Fruit fly (Drosophila melanogaster): ENCODE data around the gene Ero1L.
A peak's percentile ranks its signal among the peaks of the same experiment; 100 is the strongest.

Ero1L gene

dm6 chr3L:4187930-4188523 is 17.8 kb downstream of the Ero1L start, which contains the start of the genes Teh2 and tipE:
Gene Teh2, minus strand, starts transcription at chr3L:4188023.
Gene tipE, plus strand, starts transcription at chr3L:4188499.
- TF ChIP-seq ovo (GFP tag; optimal IDR thresholded peaks at IDR 0.05): no peak
- TF ChIP-seq CG5204 (GFP tag; optimal IDR thresholded peaks at IDR 0.05): no peak
- TF ChIP-seq Clk (GFP tag; optimal IDR thresholded peaks at IDR 0.05): no peak
- TF ChIP-seq cnc (optimal IDR thresholded peaks at IDR 0.05): no peak
- no peak for TF ChIP-seq CG14711 (tag; optimal IDR thresholded peaks at IDR 0.05)
- no peak for TF ChIP-seq CG1620 (GFP tag; optimal IDR thresholded peaks at IDR 0.05)
- TF ChIP-seq tj (GFP tag; optimal IDR thresholded peaks at IDR 0.05): no peak

dm6 chr3L:4193730-4194649 is 23.8 kb downstream of the Ero1L start, which contains the start of gene CG43367:
Gene CG43367, plus strand, starts transcription at chr3L:4193993.
- TF ChIP-seq tj (GFP tag; optimal IDR thresholded peaks at IDR 0.05) (peak; percentile 5), CG5204 (GFP tag; optimal IDR thresholded peaks at IDR 0.05) (no peak), CG14711 (tag; optimal IDR thresholded peaks at IDR 0.05) (no peak), toe (GFP tag; optimal IDR thresholded peaks at IDR 0.05) (no peak), Clk (GFP tag; optimal IDR thresholded peaks at IDR 0.05) (no peak), cnc (optimal IDR thresholded peaks at IDR 0.05) (no peak), CG7045 (GFP tag; optimal IDR thresholded peaks at IDR 0.05) (no peak), Hr96 (GFP tag; optimal IDR thresholded peaks at IDR 0.05) (no peak), CG11617 (GFP tag; optimal IDR thresholded peaks at IDR 0.05) (no peak), kay (GFP tag; ENCODE audit: borderline replicate concordance) (peak; percentile 59), pad (GFP tag; optimal IDR thresholded peaks at IDR 0.05) (peak; percentile 25), ovo (GFP tag; optimal IDR thresholded peaks at IDR 0.05) (no peak), CG1620 (GFP tag; optimal IDR thresholded peaks at IDR 0.05) (peak; percentile 51), CG12768 (GFP tag; optimal IDR thresholded peaks at IDR 0.05) (no peak), Crg-1 (GFP tag; optimal IDR thresholded peaks at IDR 0.05) (peak; percentile 19), cic (GFP tag; optimal IDR thresholded peaks at IDR 0.05) (no peak), CG33017 (tag; optimal IDR thresholded peaks at IDR 0.05) (no peak), bab1 (GFP tag; optimal IDR thresholded peaks at IDR 0.05) (peak; percentile 26), Mnt (GFP tag; optimal IDR thresholded peaks at IDR 0.05) (no peak), CG7101 (tag; optimal IDR thresholded peaks at IDR 0.05) (peak; percentile 0)

DNA sequence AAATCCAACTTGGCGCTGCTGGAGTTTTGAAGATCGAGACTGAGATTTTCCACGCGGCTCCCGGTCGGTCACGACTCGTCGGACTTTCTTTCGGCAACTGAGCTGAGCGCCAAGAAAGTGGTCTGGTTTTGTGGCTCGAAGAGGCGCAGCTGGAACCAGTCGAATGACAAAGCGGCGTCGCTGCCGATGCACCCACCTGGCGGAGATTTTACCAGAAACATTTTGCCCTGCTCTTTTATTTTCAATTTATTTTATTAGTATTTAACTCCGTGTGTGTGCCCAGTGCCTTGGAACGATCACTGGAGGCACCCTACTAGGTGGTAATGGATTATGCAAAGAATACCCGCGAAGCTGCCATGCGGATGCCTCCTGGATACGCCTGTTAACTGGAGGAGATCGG is 34.0 kb downstream of the Ero1L start, which contains the start of gene CG15005:
TSS of gene CG15005 (minus strand) at position 101 of the 400 bp plus-strand sequence.
- TF ChIP-seq CG14711 (tag; optimal IDR thresholded peaks at IDR 0.05) (no peak), bab1 (GFP tag; optimal IDR thresholded peaks at IDR 0.05) (no peak), Mnt (GFP tag; optimal IDR thresholded peaks at IDR 0.05) (no peak), cnc (optimal IDR thresholded peaks at IDR 0.05) (no peak), CG33017 (tag; optimal IDR thresholded peaks at IDR 0.05) (no peak), CG5204 (GFP tag; optimal IDR thresholded peaks at IDR 0.05) (no peak), Clk (GFP tag; optimal IDR thresholded peaks at IDR 0.05) (no peak), CG12768 (GFP tag; optimal IDR thresholded peaks at IDR 0.05) (no peak), tj (GFP tag; optimal IDR thresholded peaks at IDR 0.05) (no peak), CG7101 (tag; optimal IDR thresholded peaks at IDR 0.05) (no peak), Hr96 (GFP tag; optimal IDR thresholded peaks at IDR 0.05) (no peak)

DNA sequence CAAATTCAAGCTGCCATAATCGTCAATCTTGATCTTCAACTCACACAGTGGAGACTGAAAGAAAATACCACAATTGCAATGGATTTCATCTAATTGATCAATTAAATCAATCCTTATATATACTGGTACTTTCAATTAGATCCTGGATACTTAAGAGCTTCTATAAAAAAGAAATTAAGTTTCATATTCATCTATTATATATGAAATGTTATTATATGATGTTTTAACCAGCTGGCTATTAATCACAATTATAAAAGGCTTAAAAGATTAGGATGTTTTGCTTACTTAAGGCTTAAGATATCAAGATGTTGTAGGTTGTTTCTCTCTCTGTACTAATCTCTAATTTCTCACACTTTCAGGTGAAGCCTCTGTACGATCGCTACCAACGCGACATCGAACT is 34.7 kb downstream of the Ero1L start:
- TF ChIP-seq CG14711 (tag; optimal IDR thresholded peaks at IDR 0.05) (no peak), CG7101 (tag; optimal IDR thresholded peaks at IDR 0.05) (no peak)

- TF ChIP-seq cic (GFP tag; optimal IDR thresholded peaks at IDR 0.05) (no peak), bab1 (GFP tag; optimal IDR thresholded peaks at IDR 0.05) (no peak), Hr96 (GFP tag; optimal IDR thresholded peaks at IDR 0.05) (no peak), kay (GFP tag; ENCODE audit: borderline replicate concordance) (no peak), CG7101 (tag; optimal IDR thresholded peaks at IDR 0.05) (no peak), pad (GFP tag; optimal IDR thresholded peaks at IDR 0.05) (no peak), cnc (optimal IDR thresholded peaks at IDR 0.05) (no peak), ovo (GFP tag; optimal IDR thresholded peaks at IDR 0.05) (no peak), tj (GFP tag; optimal IDR thresholded peaks at IDR 0.05) (no peak), CG14711 (tag; optimal IDR thresholded peaks at IDR 0.05) (no peak), CG7045 (GFP tag; optimal IDR thresholded peaks at IDR 0.05) (no peak), Crg-1 (GFP tag; optimal IDR thresholded peaks at IDR 0.05) (no peak), CG5204 (GFP tag; optimal IDR thresholded peaks at IDR 0.05) (no peak), CG11617 (GFP tag; optimal IDR thresholded peaks at IDR 0.05) (no peak), CG1620 (GFP tag; optimal IDR thresholded peaks at IDR 0.05) (no peak), CG12768 (GFP tag; optimal IDR thresholded peaks at IDR 0.05) (no peak), Clk (GFP tag; optimal IDR thresholded peaks at IDR 0.05) (no peak), toe (GFP tag; optimal IDR thresholded peaks at IDR 0.05) (no peak), CG33017 (tag; optimal IDR thresholded peaks at IDR 0.05) (no peak), Mnt (GFP tag; optimal IDR thresholded peaks at IDR 0.05) (no peak)
Observed at dm6 chr3L:4209078-4209477, 38.9 kb downstream of the Ero1L start, which contains the start of gene Cpr64Aa. Gene Cpr64Aa, minus strand, starts transcription at chr3L:4209178.

dm6 chr3L:4209731-4210130 is 39.5 kb downstream of the Ero1L start:
- TF ChIP-seq CG14711 (tag; optimal IDR thresholded peaks at IDR 0.05) (no peak), CG7101 (tag; optimal IDR thresholded peaks at IDR 0.05) (no peak), CG1620 (GFP tag; optimal IDR thresholded peaks at IDR 0.05) (no peak), cnc (optimal IDR thresholded peaks at IDR 0.05) (no peak), CG11617 (GFP tag; optimal IDR thresholded peaks at IDR 0.05) (no peak), CG33017 (tag; optimal IDR thresholded peaks at IDR 0.05) (no peak), tj (GFP tag; optimal IDR thresholded peaks at IDR 0.05) (no peak), Hr96 (GFP tag; optimal IDR thresholded peaks at IDR 0.05) (no peak), CG5204 (GFP tag; optimal IDR thresholded peaks at IDR 0.05) (no peak)

Measured in whole organism, adult.